Worm (Caenorhabditis elegans) whole organism, young adult: ENCODE measurements around the gene F42A8.1.
A peak's percentile ranks its signal among the peaks of the same experiment; 100 is the strongest.

ENCODE experiments used
- B0035.1 ChIP-seq: sonication (generic microtip); optimal IDR thresholded peaks from 2 replicates; lab custom pipeline; 2016; ENCODE audit warnings: missing genetic modification characterization, mild to moderate bottlenecking, missing compliant biosample characterization, missing genotype, missing genetic modification reagents
- B0336.3 ChIP-seq: fragments of 200-800 bp; sonication (Bioruptor generic); IDR thresholded peaks from 2 replicates; pipeline ENCODE4 v1.3.6; 2022; ENCODE audit warnings: missing genetic modification characterization, missing compliant biosample characterization
- C06A6.2 ChIP-seq: fragments of 200-800 bp; sonication (Bioruptor generic); conservative IDR thresholded peaks from 2 replicates; pipeline ENCODE4 v1.3.6; 2022; ENCODE audit warnings: missing genetic modification characterization, missing compliant biosample characterization
- C17E4.6 ChIP-seq: fragments of 200-800 bp; sonication (Bioruptor generic); IDR thresholded peaks from 2 replicates; pipeline ENCODE4 v1.3.6; 2022; ENCODE audit warnings: missing genetic modification reagents, missing genetic modification characterization, missing compliant biosample characterization
- D2030.7 ChIP-seq: fragments of 200-800 bp; sonication (Bioruptor generic); IDR thresholded peaks from 2 replicates; pipeline ENCODE4 v1.3.6; 2022; ENCODE audit warnings: missing genetic modification reagents, missing genetic modification characterization, missing compliant biosample characterization
- F52B5.7 ChIP-seq: sonication (generic microtip); optimal IDR thresholded peaks from 2 replicates; lab custom pipeline; 2016; ENCODE audit warnings: mild to moderate bottlenecking, missing genetic modification characterization, missing compliant biosample characterization
- K12H6.12 ChIP-seq: fragments of 200-800 bp; sonication (Bioruptor generic); optimal IDR thresholded peaks from 2 replicates; lab custom pipeline; 2018; ENCODE audit warnings: mild to moderate bottlenecking, missing genetic modification characterization, missing compliant biosample characterization
- T07F8.4 ChIP-seq: sonication (generic microtip); optimal IDR thresholded peaks from 2 replicates; lab custom pipeline; 2016; ENCODE audit warnings: mild to moderate bottlenecking, missing genetic modification characterization, moderate library complexity, missing compliant biosample characterization
- Y53G8AR.9 ChIP-seq: fragments of 200-800 bp; sonication (Bioruptor generic); conservative IDR thresholded peaks from 2 replicates; pipeline ENCODE4 v1.3.6; 2022; ENCODE audit warnings: missing genetic modification reagents, missing genetic modification characterization, missing compliant biosample characterization
- Y79H2A.3 ChIP-seq: fragments of 200-800 bp; sonication (Bioruptor generic); conservative IDR thresholded peaks from 2 replicates; pipeline ENCODE4 v1.3.6; 2022; ENCODE audit warnings: missing genetic modification reagents, missing genetic modification characterization, missing compliant biosample characterization
- ZK185.1 ChIP-seq: sonication (generic microtip); optimal IDR thresholded peaks from 2 replicates; lab custom pipeline; 2016; ENCODE audit warnings: mild to moderate bottlenecking, missing genetic modification characterization, missing compliant biosample characterization; ENCODE audit not compliant: poor library complexity, severe bottlenecking
- ama-1 ChIP-seq, 3 experiments: fragments of 150-350 bp in 1 of 3; sonication (generic microtip) in 2 of 3; optimal IDR thresholded peaks; 2 replicates each; lab custom pipeline; 2014 to 2018; ENCODE audit warnings: missing biosample characterization in 2 of 3, missing genetic modification characterization in 2 of 3, missing genetic modification reagents in 2 of 3
- athp-1 ChIP-seq: sonication (generic microtip); optimal IDR thresholded peaks from 2 replicates; lab custom pipeline; 2017; ENCODE audit warnings: mild to moderate bottlenecking, missing genetic modification characterization, missing compliant biosample characterization
- attf-3 ChIP-seq: fragments of 200-800 bp; sonication (Bioruptor generic); conservative IDR thresholded peaks from 2 replicates; pipeline ENCODE4 v1.3.6; 2022; ENCODE audit warnings: missing genetic modification reagents, missing genetic modification characterization, missing compliant biosample characterization
- attf-5 ChIP-seq: fragments of 200-800 bp; sonication (Bioruptor generic); optimal IDR thresholded peaks from 2 replicates; lab custom pipeline; 2018; ENCODE audit warnings: mild to moderate bottlenecking, missing genetic modification characterization, missing compliant biosample characterization
- attf-6 ChIP-seq: fragments of 200-800 bp; sonication (Bioruptor generic); IDR thresholded peaks from 2 replicates; pipeline ENCODE4 v1.3.6; 2022; ENCODE audit warnings: missing genetic modification reagents, missing genetic modification characterization, missing compliant biosample characterization
- ceh-40 ChIP-seq: fragments of 200-800 bp; sonication (Bioruptor generic); IDR thresholded peaks from 2 replicates; pipeline ENCODE4 v1.3.6; 2022; ENCODE audit warnings: missing genetic modification characterization, missing compliant biosample characterization
- ceh-91 ChIP-seq: fragments of 200-800 bp; sonication (Bioruptor generic); IDR thresholded peaks from 2 replicates; pipeline ENCODE4 v1.3.6; 2022; ENCODE audit warnings: missing genetic modification reagents, missing genetic modification characterization, missing compliant biosample characterization
- gei-17 ChIP-seq: fragments of 200-800 bp; sonication (Bioruptor generic); optimal IDR thresholded peaks from 2 replicates; lab custom pipeline; 2018; ENCODE audit warnings: mild to moderate bottlenecking, missing genetic modification characterization, missing compliant biosample characterization
- him-1 ChIP-seq: sonication (generic microtip); optimal IDR thresholded peaks from 2 replicates; lab custom pipeline; 2016; ENCODE audit warnings: missing genotype, missing genetic modification reagents, missing genetic modification characterization, missing compliant biosample characterization
- hlh-12 ChIP-seq: sonication (generic microtip); optimal IDR thresholded peaks from 2 replicates; lab custom pipeline; 2016; ENCODE audit warnings: missing genetic modification characterization, missing compliant biosample characterization
- hmg-1.2 ChIP-seq: fragments of 200-800 bp; sonication (Bioruptor generic); IDR thresholded peaks from 2 replicates; pipeline ENCODE4 v1.3.6; 2022; ENCODE audit warnings: missing genetic modification reagents, missing genetic modification characterization, missing compliant biosample characterization
- hsf-1 ChIP-seq: fragments of 200-800 bp; sonication (Bioruptor generic); IDR thresholded peaks from 2 replicates; pipeline ENCODE4 v1.3.6; 2022; ENCODE audit warnings: missing genetic modification reagents, missing genetic modification characterization, missing compliant biosample characterization
- lag-1 ChIP-seq: fragments of 200-800 bp; sonication (Bioruptor generic); IDR thresholded peaks from 2 replicates; pipeline ENCODE4 v1.3.6; 2022; ENCODE audit warnings: missing genetic modification reagents, missing genetic modification characterization, missing compliant biosample characterization
- lin-35 ChIP-seq, 3 experiments: fragments of 150-350 bp in 2 of 3; sonication (generic microtip) in 1 of 3; optimal IDR thresholded peaks; 2 replicates each; lab custom pipeline; 2014 to 2018; ENCODE audit warnings: missing biosample characterization in 3 of 3, missing genetic modification characterization in 3 of 3, missing genetic modification reagents in 3 of 3
- lin-40 ChIP-seq: sonication (generic microtip); optimal IDR thresholded peaks from 2 replicates; lab custom pipeline; 2016; ENCODE audit warnings: missing genetic modification characterization, mild to moderate bottlenecking, missing compliant biosample characterization, missing genotype, missing genetic modification reagents
- lir-1 ChIP-seq: fragments of 200-800 bp; sonication (Bioruptor generic); conservative IDR thresholded peaks from 2 replicates; pipeline ENCODE4 v1.3.6; 2022; ENCODE audit warnings: missing genetic modification reagents, missing genetic modification characterization, missing compliant biosample characterization
- madf-8 ChIP-seq: fragments of 200-800 bp; sonication (Bioruptor generic); conservative IDR thresholded peaks from 2 replicates; pipeline ENCODE4 v1.3.6; 2022; ENCODE audit warnings: missing genetic modification reagents, missing genetic modification characterization, missing compliant biosample characterization
- nfya-1 ChIP-seq: sonication (generic microtip); optimal IDR thresholded peaks from 2 replicates; lab custom pipeline; 2017; ENCODE audit warnings: antibody characterized with exemption, missing compliant biosample characterization, missing genetic modification characterization, borderline replicate concordance; ENCODE audit not compliant: insufficient read depth
- nhr-27 ChIP-seq: fragments of 200-800 bp; sonication (Bioruptor generic); optimal IDR thresholded peaks from 2 replicates; lab custom pipeline; 2018; ENCODE audit warnings: mild to moderate bottlenecking, missing genetic modification characterization, moderate library complexity, missing compliant biosample characterization
- nhr-80 ChIP-seq: sonication (generic microtip); optimal IDR thresholded peaks from 2 replicates; lab custom pipeline; 2016; ENCODE audit warnings: missing genetic modification characterization, missing compliant biosample characterization
- pbrm-1 ChIP-seq: fragments of 200-800 bp; sonication (Bioruptor generic); IDR thresholded peaks from 2 replicates; pipeline ENCODE4 v1.3.6; 2022; ENCODE audit warnings: missing genetic modification reagents, missing genetic modification characterization, missing compliant biosample characterization
- rec-8 ChIP-seq, 2 experiments: sonication (generic microtip); optimal IDR thresholded peaks; 2 replicates each; lab custom pipeline; 2016; ENCODE audit warnings: mild to moderate bottlenecking in 2 of 2, missing genetic modification characterization in 2 of 2, missing genetic modification reagents in 2 of 2, missing genotype in 2 of 2, missing biosample characterization in 1 of 2, missing compliant biosample characterization in 1 of 2, moderate library complexity in 1 of 2
- repo-1 ChIP-seq: sonication (generic microtip); optimal IDR thresholded peaks from 2 replicates; lab custom pipeline; 2017; ENCODE audit warnings: mild to moderate bottlenecking, missing genetic modification characterization, missing compliant biosample characterization
- snpc-1.1 ChIP-seq: sonication (generic microtip); optimal IDR thresholded peaks from 2 replicates; lab custom pipeline; 2017; ENCODE audit warnings: missing genetic modification characterization, mild to moderate bottlenecking, missing compliant biosample characterization, antibody characterized with exemption, moderate library complexity, missing genotype, missing genetic modification reagents; ENCODE audit not compliant: insufficient read depth
- snpc-1.3 ChIP-seq: sonication (generic microtip); optimal IDR thresholded peaks from 2 replicates; lab custom pipeline; 2017; ENCODE audit warnings: missing genetic modification characterization, mild to moderate bottlenecking, missing compliant biosample characterization, antibody characterized with exemption, moderate library complexity, missing genotype, missing genetic modification reagents; ENCODE audit not compliant: insufficient read depth
- snpc-4 ChIP-seq, 5 experiments: fragments of 150-350 bp in 1 of 5; sonication (generic microtip) in 4 of 5; optimal IDR thresholded peaks; 2 replicates each; lab custom pipeline; 2014 to 2018; ENCODE audit warnings: missing genetic modification characterization in 5 of 5, missing biosample characterization in 3 of 5, antibody characterized with exemption in 2 of 5, mild to moderate bottlenecking in 2 of 5, missing compliant biosample characterization in 2 of 5, missing genotype in 2 of 5, moderate library complexity in 2 of 5, missing genetic modification reagents in 1 of 5
- tbp1 ChIP-seq: fragments of 200-800 bp; sonication (Bioruptor generic); optimal IDR thresholded peaks from 2 replicates; lab custom pipeline; 2018; ENCODE audit warnings: mild to moderate bottlenecking, missing genetic modification characterization, missing compliant biosample characterization
- ztf-25 ChIP-seq: fragments of 200-800 bp; sonication (Bioruptor generic); IDR thresholded peaks from 2 replicates; pipeline ENCODE4 v1.3.6; 2022; ENCODE audit warnings: missing genetic modification reagents, missing genetic modification characterization, missing compliant biosample characterization
- ztf-26 ChIP-seq: sonication (generic microtip); optimal IDR thresholded peaks from 2 replicates; lab custom pipeline; 2017; ENCODE audit warnings: missing genetic modification characterization, missing compliant biosample characterization

The F42A8.1 gene

DNA sequence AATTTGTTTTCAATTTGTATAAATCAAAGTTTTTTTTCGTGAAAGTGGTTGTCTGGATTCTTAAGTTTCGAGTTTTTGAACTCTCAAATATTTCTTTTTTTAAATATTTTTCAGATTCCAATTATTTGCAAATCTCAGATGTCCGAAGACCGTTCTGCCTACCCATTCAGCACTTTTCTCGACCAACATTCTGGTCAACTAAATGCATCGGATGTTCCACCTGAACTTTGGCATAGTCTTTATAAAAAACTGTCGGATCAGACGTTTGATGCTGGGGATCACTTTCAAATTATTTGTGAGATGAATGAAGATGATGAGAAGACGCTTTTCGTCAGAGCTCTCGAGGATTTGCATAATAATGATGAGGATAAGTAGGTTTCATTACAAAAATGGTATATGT lies 7.5 kb downstream of the F42A8.1 start, which contains the start of gene ttll-12 (continued):
- no peak for TF ChIP-seq ceh-91 (GFP tag; lab: Robert Waterston, UW)

- TF ChIP-seq hsf-1 (GFP tag; lab: Robert Waterston, UW) = peak; percentile 73
- no peak for TF ChIP-seq B0035.1 (tag; lab: Kevin White, UChicago)
These were observed 9.7 kb downstream of the F42A8.1 start for ce11 chrII:9336651-9337050.

ce11 chrII:9333714-9334113 lies 12.7 kb downstream of the F42A8.1 start, which contains the start of gene scp-1:
Gene scp-1 (plus strand): TSS chrII:9334014.
- 0 out of 2 replicates have a peak, but pooled peaks have one; percentile 11 for TF ChIP-seq pbrm-1 (GFP tag; lab: Robert Waterston, UW)
- TF ChIP-seq Y79H2A.3 (GFP tag; lab: Robert Waterston, UW) = no peak

DNA sequence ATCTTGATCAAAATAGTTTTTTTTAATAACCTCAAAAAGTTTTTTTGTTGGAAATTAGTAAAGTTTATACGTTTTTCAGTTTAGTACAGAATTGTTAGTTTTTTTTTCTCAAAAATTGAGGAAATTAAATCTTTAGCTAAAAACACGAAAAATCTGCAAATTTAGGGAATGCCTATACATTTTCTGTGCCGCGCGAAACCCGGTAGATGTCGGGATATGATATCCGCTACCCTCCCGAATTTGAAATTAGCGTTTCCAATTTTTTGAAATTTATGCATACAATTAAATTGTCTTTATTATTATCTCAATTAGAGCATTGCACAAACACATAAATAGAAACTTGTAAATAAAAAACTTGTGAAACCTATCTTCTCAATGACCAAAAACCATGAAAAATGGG lies 13.4 kb downstream of the F42A8.1 start:
- TF ChIP-seq athp-1 (no peak), ztf-25 (GFP tag; lab: Robert Waterston, UW) (no peak), T07F8.4 (tag; lab: Kevin White, UChicago) (no peak), him-1 (no peak), tbp1 (GFP tag; lab: Kevin White, UChicago) (peak; percentile 2), ztf-26 (no peak), attf-6 (GFP tag; lab: Robert Waterston, UW) (no peak), lir-1 (GFP tag; lab: Robert Waterston, UW) (no peak), ceh-40 (GFP tag; lab: Robert Waterston, UW) (no peak), C17E4.6 (GFP tag; lab: Robert Waterston, UW) (no peak), snpc-1.1 (tag; lab: Kevin White, UChicago) (peak; percentile 88), gei-17 (GFP tag; lab: Kevin White, UChicago) (no peak), hmg-1.2 (GFP tag; lab: Robert Waterston, UW) (peak; percentile 32; the same call in 1 of the 2 replicates), snpc-4 (GFP tag; optimal IDR thresholded peaks at IDR 0.05; lab: Kevin White, UChicago) (peak; percentile 81), snpc-4 (tag; optimal IDR thresholded peaks at IDR 0.05; lab: Kevin White, UChicago) (peak; percentile 5 to 80 (median 59)), K12H6.12 (no peak), nfya-1 (no peak), B0336.3 (GFP tag; lab: Robert Waterston, UW) (no peak), lin-35 (GFP tag; optimal IDR thresholded peaks at IDR 0.05; lab: Kevin White, UChicago) (no peak), lag-1 (GFP tag; lab: Robert Waterston, UW) (no peak), repo-1 (tag; lab: Kevin White, UChicago) (no peak), madf-8 (GFP tag; lab: Robert Waterston, UW) (no peak), nhr-27 (no peak)

DNA sequence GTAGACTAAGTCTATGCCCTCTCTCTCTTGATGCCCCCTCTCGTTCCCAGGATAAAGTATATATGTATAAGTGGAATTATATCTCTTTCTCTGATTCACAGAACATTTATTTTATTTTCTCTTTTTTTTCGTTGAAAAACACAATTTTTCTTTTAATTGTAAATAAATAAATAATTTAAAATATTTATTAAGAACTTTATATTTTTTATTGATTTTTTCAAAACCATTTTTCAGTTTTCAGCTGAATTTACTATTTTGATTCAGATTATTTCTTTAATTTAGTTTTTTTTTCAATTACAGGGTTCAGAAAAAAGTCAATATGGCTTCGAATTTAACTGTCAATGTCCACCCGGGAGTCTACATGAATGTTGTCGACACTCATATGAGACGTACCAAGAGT lies 15.0 kb downstream of the F42A8.1 start, which contains the start of gene eif-3.F:
eif-3.F (plus strand) TSS at position 301 of the 400 bp plus-strand sequence.
- TF ChIP-seq gei-17 (GFP tag; lab: Kevin White, UChicago) = no peak
- no peak for TF ChIP-seq ZK185.1 (tag; lab: Kevin White, UChicago)
- TF ChIP-seq nhr-80 (tag; lab: Kevin White, UChicago) = no peak
- TF ChIP-seq ama-1 (optimal IDR thresholded peaks at IDR 0.05; lab: Kevin White, UChicago) = no peak
- no peak for TF ChIP-seq ama-1 (GFP tag; optimal IDR thresholded peaks at IDR 0.05; lab: Kevin White, UChicago)
- TF ChIP-seq D2030.7 (GFP tag; lab: Robert Waterston, UW) = no peak
- no peak for TF ChIP-seq snpc-1.3
- TF ChIP-seq rec-8 (tag; optimal IDR thresholded peaks at IDR 0.05; lab: Kevin White, UChicago) = no peak
- TF ChIP-seq lin-40 (tag; lab: Kevin White, UChicago) = no peak
- no peak for TF ChIP-seq hlh-12
- no peak for TF ChIP-seq attf-3 (GFP tag; lab: Robert Waterston, UW)
- TF ChIP-seq ztf-26 = no peak
- no peak for TF ChIP-seq Y53G8AR.9 (GFP tag; lab: Robert Waterston, UW)
- TF ChIP-seq ceh-91 (GFP tag; lab: Robert Waterston, UW) = no peak
- TF ChIP-seq F52B5.7 (tag; lab: Kevin White, UChicago) = no peak
- TF ChIP-seq C06A6.2 = no peak
- TF ChIP-seq attf-5 = no peak
